Worm (Caenorhabditis elegans) whole organism, L4 larva: ENCODE measurements around the gene C17A2.3.

Experiments used
- F49E8.2 ChIP-seq: sonication (generic microtip); optimal IDR thresholded peaks from 2 replicates; lab custom pipeline; 2016; ENCODE audit warnings: missing compliant biosample characterization, mild to moderate bottlenecking, missing genetic modification characterization, borderline replicate concordance
- Y48G9A.11 ChIP-seq: fragments of 200-800 bp; sonication (Bioruptor generic); IDR thresholded peaks from 2 replicates; pipeline ENCODE4 v1.3.6; 2022; ENCODE audit warnings: missing genetic modification reagents, missing genetic modification characterization, missing compliant biosample characterization
- ZK546.5 ChIP-seq, 2 experiments: sonication (generic microtip); optimal IDR thresholded peaks; 2 replicates each; lab custom pipeline; 2017; ENCODE audit warnings: missing biosample characterization in 2 of 2, missing genetic modification characterization in 2 of 2
- aha-1 ChIP-seq: fragments of 150-350 bp; peaks from one replicate; lab custom pipeline; 2014; ENCODE audit warnings: missing biosample characterization, missing genetic modification characterization
- aly-2 ChIP-seq: sonication (generic microtip); optimal IDR thresholded peaks from 2 replicates; lab custom pipeline; 2018; ENCODE audit warnings: missing biosample characterization, missing genetic modification characterization
- daf-16 ChIP-seq, 3 experiments: sonication (generic microtip); optimal IDR thresholded peaks; 2 replicates each; lab custom pipeline; 2016 to 2017; ENCODE audit warnings: missing genetic modification characterization in 3 of 3, missing genetic modification reagents in 3 of 3, mild to moderate bottlenecking in 2 of 3, missing compliant biosample characterization in 2 of 3, missing biosample characterization in 1 of 3, moderate library complexity in 1 of 3
- dmd-6 ChIP-seq: fragments of 200-800 bp; sonication (Bioruptor generic); IDR thresholded peaks from 2 replicates; pipeline ENCODE4 v1.3.6; 2022; ENCODE audit warnings: missing genetic modification reagents, missing genetic modification characterization, missing compliant biosample characterization
- lin-1 ChIP-seq: fragments of 200-800 bp; sonication (Bioruptor generic); IDR thresholded peaks from 2 replicates; pipeline ENCODE4 v1.3.6; 2022; ENCODE audit warnings: missing genetic modification reagents, missing genetic modification characterization, missing compliant biosample characterization
- nhr-111 ChIP-seq: fragments of 200-800 bp; sonication (Bioruptor generic); optimal IDR thresholded peaks from 2 replicates; lab custom pipeline; 2018; ENCODE audit warnings: mild to moderate bottlenecking, missing genetic modification characterization, missing compliant biosample characterization
- nhr-41 ChIP-seq: fragments of 200-800 bp; sonication (Bioruptor generic); IDR thresholded peaks from 2 replicates; pipeline ENCODE4 v1.3.6; 2022; ENCODE audit warnings: missing genetic modification reagents, missing genetic modification characterization, missing compliant biosample characterization
- nhr-77 ChIP-seq: fragments of 150-350 bp; optimal IDR thresholded peaks from 2 replicates; lab custom pipeline; 2014; ENCODE audit warnings: missing biosample characterization, missing genetic modification characterization
- snpc-4 ChIP-seq: fragments of 150-350 bp; optimal IDR thresholded peaks from 2 replicates; lab custom pipeline; 2014; ENCODE audit warnings: missing biosample characterization, missing genetic modification characterization
- unc-62 ChIP-seq, 3 experiments: fragments of 150-350 bp in 1 of 3; sonication (generic microtip); optimal IDR thresholded peaks in 2 of 3; peaks in 1 of 3; 1 replicate in 1 of 3; 2 replicates in 2 of 3; lab custom pipeline; 2014 to 2017; ENCODE audit warnings: missing biosample characterization in 3 of 3, missing genetic modification characterization in 3 of 3, missing genetic modification reagents in 3 of 3, missing genotype in 1 of 3

DNA sequence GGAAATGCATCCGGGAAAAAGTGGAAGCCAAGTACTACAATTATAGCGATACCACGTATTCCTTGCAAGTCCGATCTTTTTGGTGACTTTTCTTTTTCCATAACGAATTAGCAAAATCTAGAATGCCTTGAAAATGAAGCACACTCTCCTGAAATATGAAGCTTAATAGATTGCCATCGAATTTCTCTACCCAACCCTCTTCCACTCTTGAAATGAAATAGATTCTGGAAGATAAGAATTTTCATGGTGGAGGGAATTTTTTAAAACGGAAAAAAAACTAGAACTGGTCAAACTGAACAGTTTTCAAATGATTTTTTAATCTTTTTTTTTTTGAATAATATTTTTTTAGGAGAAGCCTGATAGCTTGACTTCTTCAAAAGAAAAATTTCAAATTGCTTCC is 17.4 kb downstream of the C17A2.3 start, which contains the start of gene oac-11:
- TF ChIP-seq nhr-41 (GFP tag; lab: Robert Waterston, UW), result no peak
- no peak for TF ChIP-seq snpc-4 (tag; lab: Kevin White, UChicago)
- TF ChIP-seq aha-1 (tag; lab: Kevin White, UChicago), result no peak
- TF ChIP-seq F49E8.2, result no peak
- no peak for TF ChIP-seq lin-1 (GFP tag; lab: Robert Waterston, UW)
- TF ChIP-seq daf-16 (GFP tag; optimal IDR thresholded peaks at IDR 0.05; lab: Kevin White, UChicago), result no peak
- TF ChIP-seq daf-16 (tag; optimal IDR thresholded peaks at IDR 0.05; lab: Kevin White, UChicago), result no peak
- TF ChIP-seq nhr-111 (GFP tag; lab: Kevin White, UChicago), result no peak
- no peak for TF ChIP-seq aly-2
- no peak for TF ChIP-seq ZK546.5 (tag; optimal IDR thresholded peaks at IDR 0.05; lab: Kevin White, UChicago)
- no peak for TF ChIP-seq dmd-6
- no peak for TF ChIP-seq unc-62 (GFP tag; optimal IDR thresholded peaks at IDR 0.05 in 1 of 2; lab: Kevin White, UChicago)
- no peak for TF ChIP-seq unc-62 (tag; optimal IDR thresholded peaks at IDR 0.05; lab: Kevin White, UChicago)
- TF ChIP-seq Y48G9A.11 (GFP tag; lab: Robert Waterston, UW), result no peak
- TF ChIP-seq nhr-77, result no peak
